Worm (Caenorhabditis elegans): ENCODE data around the gene C16C8.11.

Gene C16C8.11

ce11 chrII:3470549-3470948 lies 17.0 kb downstream of the C16C8.11 start, which contains the start of gene Y49F6B.20:
Y49F6B.20 (minus strand) TSS chrII:3470649.
- TF ChIP-seq nhr-85 (tag) (no peak), pax-3 (tag; optimal IDR thresholded peaks at IDR 0.05) (no peak), aly-2 (tag; optimal IDR thresholded peaks at IDR 0.05) (no peak), jun-1 (tag; optimal IDR thresholded peaks at IDR 0.05) (no peak), ceh-82 (tag; optimal IDR thresholded peaks at IDR 0.05) (no peak), nhr-47 (tag; optimal IDR thresholded peaks at IDR 0.05) (no peak), F16B12.6 (tag; optimal IDR thresholded peaks at IDR 0.05) (no peak), isw-1 (GFP tag; IDR thresholded peaks at IDR 0.05) (no peak), sup-37 (GFP tag; optimal IDR thresholded peaks at IDR 0.05) (no peak), xbp-1 (tag; optimal IDR thresholded peaks at IDR 0.05) (no peak), zip-4 (GFP tag; optimal IDR thresholded peaks at IDR 0.05) (no peak), egl-13 (tag; optimal IDR thresholded peaks at IDR 0.05) (no peak)

- TF ChIP-seq nhr-12 (tag; optimal IDR thresholded peaks at IDR 0.05) (no peak), efl-1 (optimal IDR thresholded peaks at IDR 0.05) (no peak), efl-1 (GFP tag; optimal IDR thresholded peaks at IDR 0.05 in 1 of 2) (peak in 1 of 2 experiments; percentile 47)
These were observed 18.1 kb downstream of the C16C8.11 start, which contains the start of gene Y49F6B.13 for ce11 chrII:3471603-3472002. Y49F6B.13 (minus strand) TSS chrII:3471703.

- no peak for TF ChIP-seq sup-37 (GFP tag; optimal IDR thresholded peaks at IDR 0.05)
- no peak for TF ChIP-seq mef-2 (tag; optimal IDR thresholded peaks at IDR 0.05)
- no peak for TF ChIP-seq hpl-2 (GFP tag; optimal IDR thresholded peaks at IDR 0.05)
These were observed 18.8 kb downstream of the C16C8.11 start, which contains the start of gene Y49F6B.12 for ce11 chrII:3472316-3472715. Y49F6B.12 (minus strand) TSS chrII:3472416.

ce11 chrII:3472817-3473216 lies 19.3 kb downstream of the C16C8.11 start, which contains the start of gene Y49F6B.6:
Y49F6B.6 (plus strand) TSS chrII:3473117.
- no peak for TF ChIP-seq jun-1 (tag; optimal IDR thresholded peaks at IDR 0.05)
- no peak for TF ChIP-seq efl-3 (GFP tag; optimal IDR thresholded peaks at IDR 0.05)
- TF ChIP-seq zip-4 (GFP tag; optimal IDR thresholded peaks at IDR 0.05) = no peak

- TF ChIP-seq fkh-8 (tag; optimal IDR thresholded peaks at IDR 0.05) (no peak), mdl-1 (tag; optimal IDR thresholded peaks at IDR 0.05) (no peak), grh-1 (GFP tag; IDR thresholded peaks at IDR 0.05) (no peak), Y116A8C.19 (tag; optimal IDR thresholded peaks at IDR 0.05; ENCODE audit: borderline replicate concordance) (no peak), hpl-2 (GFP tag; optimal IDR thresholded peaks at IDR 0.05) (no peak), fkh-10 (GFP tag; optimal IDR thresholded peaks at IDR 0.05) (no peak), ama-1 (optimal IDR thresholded peaks at IDR 0.05) (no peak), nhr-84 (tag; optimal IDR thresholded peaks at IDR 0.05) (no peak), nhr-19 (GFP tag; conservative IDR thresholded peaks at IDR 0.05) (no peak), ets-5 (GFP tag; IDR thresholded peaks at IDR 0.05) (no peak), efl-3 (GFP tag; optimal IDR thresholded peaks at IDR 0.05) (no peak), unc-30 (tag; optimal IDR thresholded peaks at IDR 0.05) (no peak), zip-4 (GFP tag; optimal IDR thresholded peaks at IDR 0.05) (no peak)
These were observed 20.2 kb downstream of the C16C8.11 start, which contains the start of gene sdz-32 for ce11 chrII:3473744-3474143. sdz-32 (plus strand) TSS chrII:3474044.

- no peak for TF ChIP-seq zag-1 (tag; optimal IDR thresholded peaks at IDR 0.05)
- no peak for TF ChIP-seq sox-4 (tag; optimal IDR thresholded peaks at IDR 0.05)
- TF ChIP-seq dsc-1 (tag; optimal IDR thresholded peaks at IDR 0.05) = no peak
- TF ChIP-seq nhr-237 (tag; optimal IDR thresholded peaks at IDR 0.05) = no peak
- TF ChIP-seq jun-1 (tag; optimal IDR thresholded peaks at IDR 0.05) = no peak
- TF ChIP-seq ceh-88 (GFP tag; IDR thresholded peaks at IDR 0.05) = no peak
- TF ChIP-seq swsn-7 (tag; optimal IDR thresholded peaks at IDR 0.05) = no peak
- TF ChIP-seq dpl-1 (GFP tag; optimal IDR thresholded peaks at IDR 0.05) = no peak
- TF ChIP-seq ceh-8 (GFP tag; optimal IDR thresholded peaks at IDR 0.05) = no peak
These were observed 23.0 kb downstream of the C16C8.11 start for ce11 chrII:3476536-3476935.

Data from whole organism, L1 larva.